Worm (Caenorhabditis elegans): ENCODE data around the gene K07B1.4.
"Not testable (repeated sequence)": the region's sequence is repeated elsewhere in the genome, so short reads cannot be mapped to it uniquely, and the experiment has no call there.

Gene K07B1.4

ce11 chrV:9359674-9360073 lies 30.9 kb downstream of the K07B1.4 start, which contains the start of gene gpa-3:
gpa-3 (minus strand) TSS chrV:9359774.
- no peak for TF ChIP-seq flt-1 (GFP tag; IDR thresholded peaks at IDR 0.05)
- TF ChIP-seq med-1 (GFP tag; optimal IDR thresholded peaks at IDR 0.05; ENCODE audit: insufficient read depth): no peak
- TF ChIP-seq klf-2 (GFP tag; conservative IDR thresholded peaks at IDR 0.05): no peak
- TF ChIP-seq ref-1 (GFP tag; conservative IDR thresholded peaks at IDR 0.05): no peak
- no peak for TF ChIP-seq cog-1 (tag; optimal IDR thresholded peaks at IDR 0.05)
- no peak for TF ChIP-seq ztf-29 (GFP tag; IDR thresholded peaks at IDR 0.05)
- no peak for TF ChIP-seq ztf-23 (GFP tag; IDR thresholded peaks at IDR 0.05)
- TF ChIP-seq tab-1 (GFP tag; IDR thresholded peaks at IDR 0.05): no peak
- TF ChIP-seq T22C8.4 (GFP tag; IDR thresholded peaks at IDR 0.05): no peak

- TF ChIP-seq flt-1 (GFP tag; IDR thresholded peaks at IDR 0.05) (no peak), T22C8.4 (GFP tag; IDR thresholded peaks at IDR 0.05) (no peak), tab-1 (GFP tag; IDR thresholded peaks at IDR 0.05) (no peak), med-1 (GFP tag; optimal IDR thresholded peaks at IDR 0.05; ENCODE audit: insufficient read depth) (no peak), cog-1 (tag; optimal IDR thresholded peaks at IDR 0.05) (no peak), ztf-29 (GFP tag; IDR thresholded peaks at IDR 0.05) (no peak), ztf-23 (GFP tag; IDR thresholded peaks at IDR 0.05) (no peak), ref-1 (GFP tag; conservative IDR thresholded peaks at IDR 0.05) (no peak), klf-2 (GFP tag; conservative IDR thresholded peaks at IDR 0.05) (no peak)
Observed at ce11 chrV:9370986-9371385, 42.2 kb downstream of the K07B1.4 start, which contains the start of gene E02C12.6. E02C12.6 (minus strand) TSS chrV:9371086.

- TF ChIP-seq ztf-23 (GFP tag; IDR thresholded peaks at IDR 0.05) (no peak), klf-2 (GFP tag; conservative IDR thresholded peaks at IDR 0.05) (no peak), med-1 (GFP tag; optimal IDR thresholded peaks at IDR 0.05; ENCODE audit: insufficient read depth) (no peak), T22C8.4 (GFP tag; IDR thresholded peaks at IDR 0.05) (no peak), flt-1 (GFP tag; IDR thresholded peaks at IDR 0.05) (no peak), cog-1 (tag; optimal IDR thresholded peaks at IDR 0.05) (no peak)
Observed at ce11 chrV:9373473-9373872, 44.7 kb downstream of the K07B1.4 start, which contains the start of gene E02C12.8. E02C12.8 (minus strand) TSS chrV:9373613.

ce11 chrV:9375378-9375777 lies 46.6 kb downstream of the K07B1.4 start, which contains the start of gene E02C12.9:
E02C12.9 (minus strand) TSS chrV:9375478.
- TF ChIP-seq cog-1 (tag; optimal IDR thresholded peaks at IDR 0.05): no peak
- TF ChIP-seq flt-1 (GFP tag; IDR thresholded peaks at IDR 0.05): no peak
- no peak for TF ChIP-seq klf-2 (GFP tag; conservative IDR thresholded peaks at IDR 0.05)
- TF ChIP-seq ztf-29 (GFP tag; IDR thresholded peaks at IDR 0.05): no peak
- no peak for TF ChIP-seq ztf-23 (GFP tag; IDR thresholded peaks at IDR 0.05)
- TF ChIP-seq T22C8.4 (GFP tag; IDR thresholded peaks at IDR 0.05): no peak
- no peak for TF ChIP-seq med-1 (GFP tag; optimal IDR thresholded peaks at IDR 0.05; ENCODE audit: insufficient read depth)
- TF ChIP-seq ref-1 (GFP tag; conservative IDR thresholded peaks at IDR 0.05): no peak
- no peak for TF ChIP-seq tab-1 (GFP tag; IDR thresholded peaks at IDR 0.05)

- TF ChIP-seq flt-1 (GFP tag; IDR thresholded peaks at IDR 0.05) (no peak), ztf-29 (GFP tag; IDR thresholded peaks at IDR 0.05) (no peak)
Observed at ce11 chrV:9376417-9376816, 47.6 kb downstream of the K07B1.4 start, which contains the start of gene E02C12.19. E02C12.19 (minus strand) TSS chrV:9376517.

ce11 chrV:9378335-9378734 lies 49.6 kb downstream of the K07B1.4 start, which contains the start of gene E02C12.10:
E02C12.10 (minus strand) TSS chrV:9378409.
- no peak for TF ChIP-seq klf-2 (GFP tag; conservative IDR thresholded peaks at IDR 0.05)
- no peak for TF ChIP-seq tab-1 (GFP tag; IDR thresholded peaks at IDR 0.05)
- no peak for TF ChIP-seq med-1 (GFP tag; optimal IDR thresholded peaks at IDR 0.05; ENCODE audit: insufficient read depth)
- no peak for TF ChIP-seq cog-1 (tag; optimal IDR thresholded peaks at IDR 0.05)
- no peak for TF ChIP-seq ztf-23 (GFP tag; IDR thresholded peaks at IDR 0.05)
- TF ChIP-seq flt-1 (GFP tag; IDR thresholded peaks at IDR 0.05): no peak
- TF ChIP-seq ztf-29 (GFP tag; IDR thresholded peaks at IDR 0.05): no peak
- TF ChIP-seq ref-1 (GFP tag; conservative IDR thresholded peaks at IDR 0.05): no peak

- not testable (repeated sequence) for TF ChIP-seq flt-1, ztf-23, ztf-29 (GFP tag; IDR thresholded peaks at IDR 0.05)
Observed at ce11 chrV:9379808-9380207, 51.0 kb downstream of the K07B1.4 start, which contains the start of gene E02C12.11. E02C12.11 (minus strand) TSS chrV:9379908.

Measured in whole organism, midembryonic.